Worm (Caenorhabditis elegans) whole organism, mixed stage, embryonic: ENCODE measurements around the gene Y82E9BR.8.

Source experiments
- M03D4.4 ChIP-seq: sonication (generic microtip); optimal IDR thresholded peaks from 2 replicates; lab custom pipeline; 2017; ENCODE audit warnings: mild to moderate bottlenecking, missing genetic modification characterization, missing compliant biosample characterization
- blmp-1 ChIP-seq: fragments of 150-350 bp; optimal IDR thresholded peaks from 2 replicates; lab custom pipeline; 2014; ENCODE audit warnings: missing biosample characterization, missing genetic modification characterization
- elt-1 ChIP-seq: sonication (generic microtip); optimal IDR thresholded peaks from 2 replicates; lab custom pipeline; 2017; ENCODE audit warnings: missing genetic modification characterization, mild to moderate bottlenecking, missing compliant biosample characterization, antibody characterized with exemption, moderate library complexity, borderline replicate concordance; ENCODE audit not compliant: insufficient read depth
- flh-1 ChIP-seq: fragments of 200-800 bp; sonication (Bioruptor generic); optimal IDR thresholded peaks from 2 replicates; lab custom pipeline; 2018; ENCODE audit warnings: mild to moderate bottlenecking, missing genetic modification characterization, moderate library complexity, missing compliant biosample characterization
- lin-13 ChIP-seq: fragments of 150-350 bp; optimal IDR thresholded peaks from 2 replicates; lab custom pipeline; 2014; ENCODE audit warnings: missing biosample characterization, missing genetic modification characterization
- nhr-2 ChIP-seq: fragments of 150-350 bp; optimal IDR thresholded peaks from 2 replicates; lab custom pipeline; 2014; ENCODE audit warnings: missing biosample characterization, missing genetic modification characterization
- nhr-237 ChIP-seq: fragments of 150-350 bp; optimal IDR thresholded peaks from 2 replicates; lab custom pipeline; 2014; ENCODE audit warnings: missing biosample characterization, missing genetic modification characterization
- nhr-28 ChIP-seq: fragments of 150-350 bp; optimal IDR thresholded peaks from 2 replicates; lab custom pipeline; 2014; ENCODE audit warnings: missing biosample characterization, missing genetic modification characterization
- pha-4 ChIP-seq: fragments of 150-350 bp; optimal IDR thresholded peaks from 2 replicates; lab custom pipeline; 2018; ENCODE audit warnings: missing biosample characterization, missing genetic modification reagents, missing genetic modification characterization
- sem-2 ChIP-seq: fragments of 200-800 bp; sonication (Bioruptor generic); optimal IDR thresholded peaks from 2 replicates; lab custom pipeline; 2018; ENCODE audit warnings: mild to moderate bottlenecking, missing genetic modification characterization, missing compliant biosample characterization
- snpc-4 ChIP-seq: fragments of 150-350 bp; optimal IDR thresholded peaks from 2 replicates; lab custom pipeline; 2014; ENCODE audit warnings: missing biosample characterization, missing genetic modification characterization
- unc-39 ChIP-seq: fragments of 150-350 bp; optimal IDR thresholded peaks from 2 replicates; lab custom pipeline; 2014; ENCODE audit warnings: missing biosample characterization, missing genetic modification characterization
- unc-62 ChIP-seq: fragments of 150-350 bp; optimal IDR thresholded peaks from 2 replicates; lab custom pipeline; 2014; ENCODE audit warnings: missing biosample characterization, missing genetic modification reagents, missing genetic modification characterization
- ztf-11 ChIP-seq: fragments of 150-350 bp; optimal IDR thresholded peaks from 2 replicates; lab custom pipeline; 2014; ENCODE audit warnings: missing biosample characterization, missing genetic modification characterization

ce11 chrIII:1380535-1381274 is 22.8 kb upstream of the Y82E9BR.8 start, which contains the start of the genes pals-21 and Y82E9BR.6:
- TF ChIP-seq unc-62 (GFP tag; lab: Kevin White, UChicago) (no peak), M03D4.4 (no peak), snpc-4 (tag; lab: Kevin White, UChicago) (no peak), flh-1 (GFP tag; lab: Kevin White, UChicago) (no peak), lin-13 (tag; lab: Kevin White, UChicago) (no peak), blmp-1 (tag; lab: Kevin White, UChicago) (no peak), ztf-11 (tag; lab: Kevin White, UChicago) (no peak), nhr-2 (no peak), unc-39 (tag; lab: Kevin White, UChicago) (no peak), pha-4 (tag; lab: Kevin White, UChicago) (no peak), sem-2 (GFP tag; lab: Kevin White, UChicago) (no peak), elt-1 (no peak), nhr-237 (tag; lab: Kevin White, UChicago) (no peak), nhr-28 (tag; lab: Kevin White, UChicago) (no peak)
